Worm (Caenorhabditis elegans) whole organism, L4 larva: Measurements from ENCODE around the gene cdt-2.

Source experiments
- R02D3.7 ChIP-seq: fragments of 150-350 bp; sonication (generic microtip); optimal IDR thresholded peaks from 3 replicates; lab custom pipeline; 2014; ENCODE audit warnings: missing biosample characterization, missing genetic modification characterization
- T26A8.4 ChIP-seq: fragments of 200-800 bp; sonication (Bioruptor generic); IDR thresholded peaks from 2 replicates; pipeline ENCODE4 v1.3.6; 2022; ENCODE audit warnings: missing genetic modification characterization, missing compliant biosample characterization
- dve-1 ChIP-seq: sonication (generic microtip); optimal IDR thresholded peaks from 2 replicates; lab custom pipeline; 2017; ENCODE audit warnings: antibody characterized with exemption, mild to moderate bottlenecking, missing genetic modification characterization, missing compliant biosample characterization; ENCODE audit not compliant: insufficient read depth
- lir-3 ChIP-seq: sonication (generic microtip); optimal IDR thresholded peaks from 2 replicates; lab custom pipeline; 2016; ENCODE audit warnings: mild to moderate bottlenecking, missing genetic modification characterization, missing compliant biosample characterization
- pqm-1 ChIP-seq: sonication (generic microtip); optimal IDR thresholded peaks from 2 replicates; lab custom pipeline; 2017; ENCODE audit warnings: missing biosample characterization, missing genetic modification characterization
- unc-130 ChIP-seq: sonication (generic microtip); optimal IDR thresholded peaks from 2 replicates; lab custom pipeline; 2016; ENCODE audit warnings: missing genetic modification reagents, missing genetic modification characterization, missing compliant biosample characterization
- unc-62 ChIP-seq, 3 experiments: fragments of 150-350 bp in 1 of 3; sonication (generic microtip); optimal IDR thresholded peaks in 2 of 3; peaks in 1 of 3; 1 replicate in 1 of 3; 2 replicates in 2 of 3; lab custom pipeline; 2014 to 2017; ENCODE audit warnings: missing biosample characterization in 3 of 3, missing genetic modification characterization in 3 of 3, missing genetic modification reagents in 3 of 3, missing genotype in 1 of 3
- zag-1 ChIP-seq: fragments of 150-350 bp; optimal IDR thresholded peaks from 2 replicates; lab custom pipeline; 2014; ENCODE audit warnings: missing biosample characterization, missing genetic modification characterization

- no peak for TF ChIP-seq pqm-1 (tag; lab: Kevin White, UChicago)
- TF ChIP-seq R02D3.7 (tag; lab: Kevin White, UChicago) = no peak
- no peak for TF ChIP-seq unc-130 (GFP tag; lab: Kevin White, UChicago)
- no peak for TF ChIP-seq lir-3 (tag; lab: Kevin White, UChicago)
- no peak for TF ChIP-seq dve-1 (tag; lab: Kevin White, UChicago)
- no peak for TF ChIP-seq T26A8.4 (GFP tag; lab: Robert Waterston, UW)
- TF ChIP-seq zag-1 (tag; lab: Kevin White, UChicago) = no peak
- TF ChIP-seq unc-62 (GFP tag; optimal IDR thresholded peaks at IDR 0.05 in 1 of 2; lab: Kevin White, UChicago) = no peak
- no peak for TF ChIP-seq unc-62 (tag; optimal IDR thresholded peaks at IDR 0.05; lab: Kevin White, UChicago)
Measured at ce11 chrV:15001536-15001935, 10.6 kb upstream of the cdt-2 start.
